Fruit fly (Drosophila melanogaster): ENCODE data around the gene CG15517.

DNA sequence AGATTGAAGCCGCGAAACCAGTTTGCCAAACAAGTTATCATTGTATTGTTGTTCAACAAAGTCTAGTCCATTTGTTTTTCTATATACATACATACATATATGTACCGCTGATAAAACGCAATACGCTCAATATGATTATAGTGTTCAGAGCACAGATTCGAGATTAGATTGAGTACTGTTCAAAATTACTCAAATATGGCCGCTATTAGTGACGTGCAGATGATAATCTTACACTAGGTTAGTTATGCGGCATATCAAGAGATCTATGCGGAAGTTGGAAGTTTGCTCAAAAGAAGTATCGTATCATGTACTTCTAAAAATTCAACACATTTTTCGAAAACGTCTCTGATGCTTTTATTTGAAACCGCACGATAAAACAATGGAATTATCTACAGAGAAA lies 35.7 kb downstream of the CG15517 start:
- TF ChIP-seq CG8478 (optimal IDR thresholded peaks at IDR 0.05) (no peak), CTCF (optimal IDR thresholded peaks at IDR 0.05) (no peak)
